Fruit fly (Drosophila melanogaster) whole organism, embryonic: Measurements from ENCODE around the gene Gss1.

Source experiments
- Abd-B ChIP-seq: fragments of 200-800 bp; sonication (Bioruptor generic); optimal IDR thresholded peaks from 2 replicates; lab custom pipeline; 2018; ENCODE audit warnings: missing biosample characterization, mild to moderate bottlenecking, missing genetic modification characterization, moderate library complexity
- Adf1 ChIP-seq: fragments of 200-800 bp; sonication (Bioruptor generic); IDR thresholded peaks from 2 replicates; pipeline ENCODE4 v1.3.6; 2022; ENCODE audit warnings: missing biosample characterization, missing genetic modification characterization
- Atf3 ChIP-seq: fragments of 200-800 bp; sonication (Bioruptor generic); optimal IDR thresholded peaks from 3 replicates; lab custom pipeline; 2016; ENCODE audit warnings: missing biosample characterization, missing genetic modification characterization
- BEAF-32 ChIP-seq: fragments of 200-800 bp; sonication (Bioruptor generic); optimal IDR thresholded peaks from 3 replicates; lab custom pipeline; 2017; ENCODE audit warnings: missing biosample characterization, missing genetic modification characterization, mild to moderate bottlenecking, moderate library complexity, missing genetic modification reagents
- CG10267 ChIP-seq: fragments of 200-800 bp; sonication (Bioruptor generic); optimal IDR thresholded peaks from 2 replicates; lab custom pipeline; 2018; ENCODE audit warnings: missing biosample characterization, mild to moderate bottlenecking, missing genetic modification characterization, moderate library complexity
- CG11696 ChIP-seq: fragments of 200-800 bp; sonication (Bioruptor generic); IDR thresholded peaks from 2 replicates; pipeline ENCODE4 v1.3.6; 2022; ENCODE audit warnings: missing biosample characterization, missing genetic modification characterization
- CG13624 ChIP-seq: fragments of 200-800 bp; sonication (Bioruptor generic); optimal IDR thresholded peaks from 2 replicates; lab custom pipeline; 2016; ENCODE audit warnings: missing biosample characterization, missing genetic modification characterization
- CG17912 ChIP-seq: fragments of 200-800 bp; sonication (Bioruptor generic); optimal IDR thresholded peaks from 2 replicates; lab custom pipeline; 2018; ENCODE audit warnings: missing biosample characterization, mild to moderate bottlenecking, missing genetic modification characterization
- CG2199 ChIP-seq: fragments of 200-800 bp; sonication (Bioruptor generic); IDR thresholded peaks from 3 replicates; pipeline ENCODE4 v1.3.6; 2022; ENCODE audit warnings: missing biosample characterization, missing genetic modification characterization
- CG2678 ChIP-seq: fragments of 200-800 bp; sonication (Bioruptor generic); optimal IDR thresholded peaks from 3 replicates; lab custom pipeline; 2019; ENCODE audit warnings: missing biosample characterization, mild to moderate bottlenecking, missing genetic modification characterization, moderate library complexity
- CG30403 ChIP-seq: fragments of 200-800 bp; sonication (Bioruptor generic); optimal IDR thresholded peaks from 3 replicates; lab custom pipeline; 2016; ENCODE audit warnings: missing biosample characterization, missing genetic modification characterization
- CG32767 ChIP-seq: fragments of 200-800 bp; sonication (Bioruptor generic); IDR thresholded peaks from 2 replicates; pipeline ENCODE4 v1.3.6; 2022; ENCODE audit warnings: missing biosample characterization, missing genetic modification characterization
- CG32772 ChIP-seq: fragments of 200-800 bp; sonication (Bioruptor generic); IDR thresholded peaks from 2 replicates; pipeline ENCODE4 v1.3.6; 2022; ENCODE audit warnings: missing biosample characterization, missing genetic modification characterization
- CG4820 ChIP-seq: fragments of 200-800 bp; sonication (Bioruptor generic); optimal IDR thresholded peaks from 3 replicates; lab custom pipeline; 2016; ENCODE audit warnings: missing biosample characterization, missing genetic modification characterization
- CG7372 ChIP-seq: fragments of 200-800 bp; sonication (Bioruptor generic); IDR thresholded peaks from 2 replicates; pipeline ENCODE4 v1.3.6; 2022; ENCODE audit warnings: missing biosample characterization, missing genetic modification characterization
- CG8388 ChIP-seq: fragments of 200-800 bp; sonication (Bioruptor generic); optimal IDR thresholded peaks from 2 replicates; lab custom pipeline; 2019; ENCODE audit warnings: missing biosample characterization, mild to moderate bottlenecking, missing genetic modification characterization, moderate library complexity
- CG8478 ChIP-seq: fragments of >200 bp; optimal IDR thresholded peaks from 2 replicates; lab custom pipeline; 2018
- CG9932 ChIP-seq: fragments of 200-800 bp; sonication (Bioruptor generic); IDR thresholded peaks from 2 replicates; pipeline ENCODE4 v1.3.6; 2022; ENCODE audit warnings: missing biosample characterization, missing genetic modification characterization
- CkIIα-i1 ChIP-seq: fragments of 200-800 bp; sonication (Bioruptor generic); IDR thresholded peaks from 2 replicates; pipeline ENCODE4 v1.3.6; 2022; ENCODE audit warnings: missing biosample characterization, missing genetic modification characterization
- Dek ChIP-seq: fragments of 200-800 bp; sonication (Bioruptor generic); optimal IDR thresholded peaks from 3 replicates; lab custom pipeline; 2019; ENCODE audit warnings: missing biosample characterization, mild to moderate bottlenecking, missing genetic modification characterization, moderate library complexity
- Ets97D ChIP-seq: fragments of 200-800 bp; sonication (Bioruptor generic); optimal IDR thresholded peaks from 3 replicates; lab custom pipeline; 2016; ENCODE audit warnings: missing biosample characterization, missing genetic modification characterization
- Lim3 ChIP-seq: fragments of 200-800 bp; sonication (Bioruptor generic); IDR thresholded peaks from 2 replicates; pipeline ENCODE4 v1.3.6; 2022; ENCODE audit warnings: missing biosample characterization, missing genetic modification characterization
- MBD-R2 ChIP-seq: fragments of 200-800 bp; sonication (Bioruptor generic); IDR thresholded peaks from 2 replicates; pipeline ENCODE4 v1.3.6; 2022; ENCODE audit warnings: missing biosample characterization, missing genetic modification characterization
- Med ChIP-seq: fragments of 200-800 bp; sonication (Bioruptor generic); peaks from one replicate; lab custom pipeline; 2016; ENCODE audit warnings: missing biosample characterization, missing genetic modification characterization, mild to moderate bottlenecking, inconsistent platforms, moderate library complexity
- Mes4 ChIP-seq: fragments of 200-800 bp; sonication (Bioruptor generic); optimal IDR thresholded peaks from 2 replicates; lab custom pipeline; 2016; ENCODE audit warnings: missing biosample characterization, missing genetic modification characterization
- Nf-YC ChIP-seq: fragments of 200-800 bp; optimal IDR thresholded peaks from 3 replicates; lab custom pipeline; 2019; ENCODE audit warnings: missing biosample characterization, mild to moderate bottlenecking, missing genetic modification characterization, moderate library complexity
- Ravus ChIP-seq: fragments of 200-800 bp; sonication (Bioruptor generic); IDR thresholded peaks from 2 replicates; pipeline ENCODE4 v1.3.6; 2022; ENCODE audit warnings: missing biosample characterization, missing genetic modification characterization
- Sry-δ ChIP-seq: fragments of 200-800 bp; sonication (Bioruptor generic); optimal IDR thresholded peaks from 2 replicates; lab custom pipeline; 2016; ENCODE audit warnings: missing biosample characterization, missing genetic modification characterization
- TFAM ChIP-seq: fragments of 200-800 bp; sonication (Bioruptor generic); optimal IDR thresholded peaks from 2 replicates; lab custom pipeline; 2017; ENCODE audit warnings: missing biosample characterization, missing genetic modification characterization, inconsistent platforms
- bowl ChIP-seq: fragments of 200-800 bp; sonication (Bioruptor generic); IDR thresholded peaks from 2 replicates; pipeline ENCODE4 v1.3.6; 2022; ENCODE audit warnings: missing biosample characterization, missing genetic modification characterization
- dm ChIP-seq: fragments of 200-800 bp; sonication (Bioruptor generic); optimal IDR thresholded peaks from 3 replicates; lab custom pipeline; 2016; ENCODE audit warnings: missing biosample characterization, missing genetic modification characterization
- fd3F ChIP-seq: fragments of 200-800 bp; sonication (Bioruptor generic); optimal IDR thresholded peaks from 2 replicates; lab custom pipeline; 2018; ENCODE audit warnings: missing biosample characterization, mild to moderate bottlenecking, missing genetic modification characterization, moderate library complexity
- fru ChIP-seq: fragments of >200 bp; optimal IDR thresholded peaks from 2 replicates; lab custom pipeline; 2017
- ftz-f1 ChIP-seq: fragments of 200-800 bp; sonication (Bioruptor generic); optimal IDR thresholded peaks from 2 replicates; lab custom pipeline; 2016; ENCODE audit warnings: missing biosample characterization, missing genetic modification characterization
- gcm2 ChIP-seq: fragments of 200-800 bp; sonication (Bioruptor generic); optimal IDR thresholded peaks from 2 replicates; lab custom pipeline; 2016; ENCODE audit warnings: missing biosample characterization, missing genetic modification characterization
- hkb ChIP-seq, 2 experiments: fragments of 200-800 bp in 1 of 2; fragments of >200 bp in 1 of 2; sonication (Bioruptor generic) in 1 of 2; IDR thresholded peaks in 1 of 2; optimal IDR thresholded peaks in 1 of 2; 2 replicates each; pipeline versions ENCODE4 v1.3.6 to Lab custom; 2017 to 2022; ENCODE audit warnings: missing biosample characterization in 1 of 2, missing genetic modification characterization in 1 of 2
- hth ChIP-seq: fragments of >200 bp; optimal IDR thresholded peaks from 2 replicates; lab custom pipeline; 2017; ENCODE audit warnings: inconsistent platforms
- ind ChIP-seq: fragments of 200-800 bp; sonication (Bioruptor generic); optimal IDR thresholded peaks from 3 replicates; lab custom pipeline; 2016; ENCODE audit warnings: missing biosample characterization, missing genetic modification characterization
- jigr1 ChIP-seq: fragments of 200-800 bp; sonication (Bioruptor generic); IDR thresholded peaks from 3 replicates; pipeline ENCODE4 v1.3.6; 2022; ENCODE audit warnings: missing biosample characterization, missing genetic modification characterization
- kah ChIP-seq: fragments of 200-800 bp; sonication (Bioruptor generic); optimal IDR thresholded peaks from 2 replicates; lab custom pipeline; 2018; ENCODE audit warnings: missing biosample characterization, mild to moderate bottlenecking, missing genetic modification characterization
- lola ChIP-seq, 3 experiments: fragments of >200 bp in 2 of 3; fragments of 200-800 bp in 1 of 3; sonication (Bioruptor generic) in 1 of 3; optimal IDR thresholded peaks; 2 replicates each; lab custom pipeline; 2017 to 2019; ENCODE audit warnings: missing biosample characterization in 3 of 3, missing genetic modification characterization in 3 of 3, mild to moderate bottlenecking in 1 of 3, moderate library complexity in 1 of 3
- phol ChIP-seq: fragments of 200-800 bp; sonication (Bioruptor generic); optimal IDR thresholded peaks from 3 replicates; lab custom pipeline; 2018; ENCODE audit warnings: missing biosample characterization, mild to moderate bottlenecking, missing genetic modification characterization, moderate library complexity
- pita ChIP-seq: fragments of 200-800 bp; sonication (Bioruptor generic); optimal IDR thresholded peaks from 2 replicates; lab custom pipeline; 2017; ENCODE audit warnings: missing biosample characterization, mild to moderate bottlenecking, missing genetic modification characterization
- psq ChIP-seq: fragments of 200-800 bp; sonication (Bioruptor generic); optimal IDR thresholded peaks from 2 replicates; lab custom pipeline; 2017; ENCODE audit warnings: missing biosample characterization, missing genetic modification characterization
- repo ChIP-seq: fragments of 200-800 bp; sonication (Bioruptor generic); optimal IDR thresholded peaks from 2 replicates; lab custom pipeline; 2016; ENCODE audit warnings: missing biosample characterization, missing genetic modification characterization
- row ChIP-seq: fragments of 200-800 bp; sonication (Bioruptor generic); IDR thresholded peaks from 3 replicates; pipeline ENCODE4 v1.3.6; 2022; ENCODE audit warnings: missing biosample characterization, missing genetic modification characterization
- seq ChIP-seq: fragments of 200-800 bp; sonication (Bioruptor generic); IDR thresholded peaks from 2 replicates; pipeline ENCODE4 v1.3.6; 2022; ENCODE audit warnings: missing biosample characterization, missing genetic modification characterization
- slp2 ChIP-seq: fragments of 200-800 bp; sonication (Bioruptor generic); optimal IDR thresholded peaks from 2 replicates; lab custom pipeline; 2016; ENCODE audit warnings: missing biosample characterization, missing genetic modification characterization
- sob ChIP-seq: fragments of 200-800 bp; sonication (Bioruptor generic); IDR thresholded peaks from 2 replicates; pipeline ENCODE4 v1.3.6; 2022; ENCODE audit warnings: missing biosample characterization, missing genetic modification characterization
- stwl ChIP-seq: fragments of 200-800 bp; sonication (Bioruptor generic); optimal IDR thresholded peaks from 3 replicates; lab custom pipeline; 2018; ENCODE audit warnings: missing biosample characterization, mild to moderate bottlenecking, missing genetic modification characterization, moderate library complexity
- trem ChIP-seq: fragments of 200-800 bp; optimal IDR thresholded peaks from 3 replicates; lab custom pipeline; 2019; ENCODE audit warnings: missing biosample characterization, mild to moderate bottlenecking, missing genetic modification characterization, moderate library complexity
- vnd ChIP-seq: fragments of 200-800 bp; sonication (Bioruptor generic); IDR thresholded peaks from 3 replicates; pipeline ENCODE4 v1.3.6; 2022; ENCODE audit warnings: missing biosample characterization, missing genetic modification characterization; ENCODE audit not compliant: partially characterized antibody

The Gss1 gene

DNA sequence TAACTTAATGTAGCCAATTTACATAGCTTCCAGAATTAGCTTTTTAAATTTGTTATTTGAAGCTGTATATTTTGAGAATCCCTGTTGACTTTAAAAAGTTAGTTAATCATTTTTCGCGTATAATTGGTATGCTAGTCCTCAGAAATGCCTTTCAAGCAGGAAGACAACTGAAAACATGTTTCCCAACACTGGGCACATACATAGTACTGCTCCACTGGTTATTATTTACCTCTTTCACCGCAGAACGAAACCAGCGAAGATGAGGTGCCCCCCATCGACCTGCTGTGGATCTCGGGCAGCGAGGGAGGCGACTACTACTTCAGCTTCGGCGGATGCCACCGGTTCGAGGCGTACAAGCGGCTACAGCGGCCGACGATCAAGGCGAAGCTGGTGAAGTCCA is 31.5 kb upstream of the Gss1 start:
- TF ChIP-seq stwl, result peak; percentile 48
- TF ChIP-seq MBD-R2 (GFP tag; lab: Robert Waterston, UW), result peak; percentile 46
- no peak for TF ChIP-seq repo (GFP tag; lab: Kevin White, UChicago)
- no peak for TF ChIP-seq CG8388 (GFP tag; lab: Kevin White, UChicago)
- no peak for TF ChIP-seq Ets97D
- TF ChIP-seq bowl, result 0 out of 2 replicates have a peak, but pooled peaks have one; percentile 17
- TF ChIP-seq CG7372, result no peak
- peak; percentile 55 for TF ChIP-seq CG10267 (tag; lab: Kevin White, UChicago)
- peak; percentile 57 for TF ChIP-seq Med (GFP tag; lab: Kevin White, UChicago)

DNA sequence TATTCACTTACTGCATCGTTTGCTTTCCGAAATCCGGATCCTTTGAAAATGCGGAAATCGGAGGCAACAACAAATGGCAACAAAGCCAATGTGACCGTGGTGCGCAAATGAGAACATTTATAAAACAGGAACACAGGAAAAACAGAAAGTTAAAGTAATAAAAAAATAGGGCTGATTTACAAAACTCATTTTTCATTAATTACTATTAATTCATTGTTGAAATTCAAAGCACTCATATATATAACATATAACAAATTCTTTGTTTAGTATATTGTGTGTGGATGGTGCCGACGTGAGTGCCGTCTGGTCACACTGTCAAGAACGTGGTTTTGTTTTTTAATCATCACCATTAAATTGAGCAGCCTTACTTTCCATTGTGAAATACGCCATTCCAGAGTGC is 28.6 kb upstream of the Gss1 start, which contains the start of the genes Arp8 and CG6769:
Gene Arp8 (minus strand): TSS at position 90 of the 400 bp plus-strand sequence.
Gene CG6769 (plus strand): TSS at position 292 of the 400 bp plus-strand sequence.
- no peak for TF ChIP-seq CG13624 (GFP tag; lab: Kevin White, UChicago)
- TF ChIP-seq gcm2, result no peak
- TF ChIP-seq hkb (optimal IDR thresholded peaks at IDR 0.05; lab: Kevin White, UChicago), result no peak
- no peak for TF ChIP-seq hkb (GFP tag; IDR thresholded peaks at IDR 0.05; lab: Robert Waterston, UW)
- peak; percentile 43 for TF ChIP-seq BEAF-32 (GFP tag; lab: Kevin White, UChicago)
- TF ChIP-seq CG32772, result no peak
- TF ChIP-seq jigr1 (GFP tag; lab: Robert Waterston, UW), result no peak
- no peak for TF ChIP-seq CG11696 (GFP tag; lab: Robert Waterston, UW)
- no peak for TF ChIP-seq CG8478 (lab: Kevin White, UChicago)
- no peak for TF ChIP-seq psq (GFP tag; lab: Kevin White, UChicago)
- TF ChIP-seq Dek, result no peak
- TF ChIP-seq CG17912, result no peak
- no peak for TF ChIP-seq CkIIα-i1 (GFP tag; lab: Robert Waterston, UW)
- no peak for TF ChIP-seq fd3F
- TF ChIP-seq lola (GFP tag; optimal IDR thresholded peaks at IDR 0.05; lab: Kevin White, UChicago), result peak in 1 of 3 experiments; percentile 33
- TF ChIP-seq hth, result no peak
- peak; percentile 64 for TF ChIP-seq row (GFP tag; lab: Robert Waterston, UW)
- TF ChIP-seq Lim3 (GFP tag; lab: Robert Waterston, UW), result no peak
- no peak for TF ChIP-seq Abd-B (GFP tag; lab: Kevin White, UChicago)
- peak; percentile 47 for TF ChIP-seq dm (GFP tag; lab: Kevin White, UChicago)
- no peak for TF ChIP-seq vnd (GFP tag; lab: Robert Waterston, UW)
- TF ChIP-seq CG9932 (GFP tag; lab: Robert Waterston, UW), result no peak
- no peak for TF ChIP-seq TFAM (GFP tag; lab: Kevin White, UChicago)
- no peak for TF ChIP-seq fru (lab: Kevin White, UChicago)
- TF ChIP-seq pita (GFP tag; lab: Kevin White, UChicago), result no peak
- peak; percentile 54 for TF ChIP-seq phol (tag; lab: Kevin White, UChicago)
- no peak for TF ChIP-seq Mes4 (GFP tag; lab: Kevin White, UChicago)
- no peak for TF ChIP-seq seq (GFP tag; lab: Robert Waterston, UW)
- no peak for TF ChIP-seq ind (GFP tag; lab: Kevin White, UChicago)
- no peak for TF ChIP-seq CG2678 (tag; lab: Kevin White, UChicago)
- no peak for TF ChIP-seq Adf1 (GFP tag; lab: Robert Waterston, UW)
- TF ChIP-seq CG2199 (GFP tag; lab: Robert Waterston, UW), result no peak
- TF ChIP-seq CG30403 (GFP tag; lab: Kevin White, UChicago), result peak; percentile 19
- TF ChIP-seq Nf-YC (tag; lab: Kevin White, UChicago), result no peak
- no peak for TF ChIP-seq Ravus (GFP tag; lab: Robert Waterston, UW)
- no peak for TF ChIP-seq CG4820 (GFP tag; lab: Kevin White, UChicago)
- peak; percentile 68 for TF ChIP-seq trem (tag; lab: Kevin White, UChicago)
- TF ChIP-seq CG32767 (GFP tag; lab: Robert Waterston, UW), result no peak
- TF ChIP-seq ftz-f1 (GFP tag; lab: Kevin White, UChicago), result no peak
- TF ChIP-seq slp2 (GFP tag; lab: Kevin White, UChicago), result no peak
- TF ChIP-seq Sry-δ (GFP tag; lab: Kevin White, UChicago), result peak; percentile 14
- no peak for TF ChIP-seq sob
- TF ChIP-seq Atf3 (GFP tag; lab: Kevin White, UChicago), result no peak
- TF ChIP-seq kah (GFP tag; lab: Kevin White, UChicago), result no peak
